Worm (Caenorhabditis elegans) whole organism, young adult: Measurements from ENCODE around the gene pals-20.

Experiments
- B0035.1 ChIP-seq: sonication (generic microtip); optimal IDR thresholded peaks from 2 replicates; lab custom pipeline; 2016; ENCODE audit warnings: missing genetic modification characterization, mild to moderate bottlenecking, missing compliant biosample characterization, missing genotype, missing genetic modification reagents
- D2030.7 ChIP-seq: fragments of 200-800 bp; sonication (Bioruptor generic); IDR thresholded peaks from 2 replicates; pipeline ENCODE4 v1.3.6; 2022; ENCODE audit warnings: missing genetic modification reagents, missing genetic modification characterization, missing compliant biosample characterization
- F33H1.4 ChIP-seq: fragments of 200-800 bp; sonication (Bioruptor generic); IDR thresholded peaks from 2 replicates; pipeline ENCODE4 v1.3.6; 2022; ENCODE audit warnings: missing genetic modification reagents, missing genetic modification characterization, missing compliant biosample characterization
- F52B5.7 ChIP-seq: sonication (generic microtip); optimal IDR thresholded peaks from 2 replicates; lab custom pipeline; 2016; ENCODE audit warnings: mild to moderate bottlenecking, missing genetic modification characterization, missing compliant biosample characterization
- K11D2.4 ChIP-seq: fragments of 200-800 bp; sonication (Bioruptor generic); IDR thresholded peaks from 2 replicates; pipeline ENCODE4 v1.3.6; 2022; ENCODE audit warnings: missing genetic modification reagents, missing genetic modification characterization, missing compliant biosample characterization
- K12H6.12 ChIP-seq: fragments of 200-800 bp; sonication (Bioruptor generic); optimal IDR thresholded peaks from 2 replicates; lab custom pipeline; 2018; ENCODE audit warnings: mild to moderate bottlenecking, missing genetic modification characterization, missing compliant biosample characterization
- T07F8.4 ChIP-seq: sonication (generic microtip); optimal IDR thresholded peaks from 2 replicates; lab custom pipeline; 2016; ENCODE audit warnings: mild to moderate bottlenecking, missing genetic modification characterization, moderate library complexity, missing compliant biosample characterization
- Y53F4B.3 ChIP-seq: fragments of 200-800 bp; sonication (Bioruptor generic); IDR thresholded peaks from 2 replicates; pipeline ENCODE4 v1.3.6; 2022; ENCODE audit warnings: missing genetic modification reagents, missing genetic modification characterization, missing compliant biosample characterization
- Y95B8A.8 ChIP-seq: fragments of 200-800 bp; sonication (Bioruptor generic); IDR thresholded peaks from 2 replicates; pipeline ENCODE4 v1.3.6; 2022; ENCODE audit warnings: missing genetic modification reagents, missing genetic modification characterization, missing compliant biosample characterization
- ama-1 ChIP-seq, 3 experiments: fragments of 150-350 bp in 1 of 3; sonication (generic microtip) in 2 of 3; optimal IDR thresholded peaks; 2 replicates each; lab custom pipeline; 2014 to 2018; ENCODE audit warnings: missing biosample characterization in 2 of 3, missing genetic modification characterization in 2 of 3, missing genetic modification reagents in 2 of 3
- atf-7 ChIP-seq: sonication (generic microtip); optimal IDR thresholded peaks from 2 replicates; lab custom pipeline; 2017; ENCODE audit warnings: mild to moderate bottlenecking, missing genetic modification characterization, missing compliant biosample characterization
- bed-1 ChIP-seq: fragments of 200-800 bp; sonication (Bioruptor generic); IDR thresholded peaks from 2 replicates; pipeline ENCODE4 v1.3.6; 2022; ENCODE audit warnings: missing genetic modification reagents, missing genetic modification characterization, missing compliant biosample characterization
- cebp-1 ChIP-seq, 2 experiments: fragments of 200-800 bp in 1 of 2; sonication (Bioruptor generic) in 1 of 2; sonication (generic microtip) in 1 of 2; IDR thresholded peaks in 1 of 2; optimal IDR thresholded peaks in 1 of 2; 2 replicates each; pipeline versions ENCODE4 v1.3.6 to Lab custom; 2017 to 2022; ENCODE audit warnings: missing compliant biosample characterization in 2 of 2, missing genetic modification characterization in 2 of 2, mild to moderate bottlenecking in 1 of 2, missing genetic modification reagents in 1 of 2, moderate library complexity in 1 of 2
- die-1 ChIP-seq: sonication (generic microtip); optimal IDR thresholded peaks from 2 replicates; lab custom pipeline; 2016; ENCODE audit warnings: missing genotype, mild to moderate bottlenecking, missing genetic modification characterization, missing compliant biosample characterization
- dox-1 ChIP-seq: fragments of 200-800 bp; sonication (Bioruptor generic); IDR thresholded peaks from 2 replicates; pipeline ENCODE4 v1.3.6; 2022; ENCODE audit warnings: missing genetic modification reagents, missing genetic modification characterization, missing compliant biosample characterization
- dpff-1 ChIP-seq: sonication (generic microtip); optimal IDR thresholded peaks from 2 replicates; lab custom pipeline; 2017; ENCODE audit warnings: mild to moderate bottlenecking, missing genetic modification characterization, missing compliant biosample characterization
- dpl-1 ChIP-seq: fragments of 150-350 bp; optimal IDR thresholded peaks from 2 replicates; lab custom pipeline; 2014; ENCODE audit warnings: missing biosample characterization, missing genetic modification reagents, missing genetic modification characterization
- efl-1 ChIP-seq: fragments of 150-350 bp; optimal IDR thresholded peaks from 2 replicates; lab custom pipeline; 2014; ENCODE audit warnings: missing biosample characterization, missing genetic modification reagents, missing genetic modification characterization
- egl-44 ChIP-seq: fragments of 200-800 bp; sonication (Bioruptor generic); IDR thresholded peaks from 2 replicates; pipeline ENCODE4 v1.3.6; 2022; ENCODE audit warnings: missing genetic modification reagents, missing genetic modification characterization, missing compliant biosample characterization
- hlh-12 ChIP-seq: sonication (generic microtip); optimal IDR thresholded peaks from 2 replicates; lab custom pipeline; 2016; ENCODE audit warnings: missing genetic modification characterization, missing compliant biosample characterization
- hlh-26 ChIP-seq: fragments of 200-800 bp; sonication (Bioruptor generic); conservative IDR thresholded peaks from 2 replicates; pipeline ENCODE4 v1.3.6; 2022; ENCODE audit warnings: missing genetic modification reagents, missing genetic modification characterization, missing compliant biosample characterization
- hmg-20 ChIP-seq: fragments of 200-800 bp; sonication (Bioruptor generic); IDR thresholded peaks from 2 replicates; pipeline ENCODE4 v1.3.6; 2022; ENCODE audit warnings: missing genetic modification reagents, missing genetic modification characterization, missing compliant biosample characterization
- hrde-1 ChIP-seq: sonication (generic microtip); optimal IDR thresholded peaks from 2 replicates; lab custom pipeline; 2016; ENCODE audit warnings: missing genetic modification characterization, mild to moderate bottlenecking, missing compliant biosample characterization, moderate library complexity, missing genotype, missing genetic modification reagents, borderline replicate concordance
- hsf-1 ChIP-seq: fragments of 200-800 bp; sonication (Bioruptor generic); IDR thresholded peaks from 2 replicates; pipeline ENCODE4 v1.3.6; 2022; ENCODE audit warnings: missing genetic modification reagents, missing genetic modification characterization, missing compliant biosample characterization
- lag-1 ChIP-seq: fragments of 200-800 bp; sonication (Bioruptor generic); IDR thresholded peaks from 2 replicates; pipeline ENCODE4 v1.3.6; 2022; ENCODE audit warnings: missing genetic modification reagents, missing genetic modification characterization, missing compliant biosample characterization
- let-526 ChIP-seq: fragments of 200-800 bp; sonication (Bioruptor generic); IDR thresholded peaks from 2 replicates; pipeline ENCODE4 v1.3.6; 2022; ENCODE audit warnings: missing genetic modification reagents, missing genetic modification characterization, missing compliant biosample characterization
- lin-40 ChIP-seq: sonication (generic microtip); optimal IDR thresholded peaks from 2 replicates; lab custom pipeline; 2016; ENCODE audit warnings: missing genetic modification characterization, mild to moderate bottlenecking, missing compliant biosample characterization, missing genotype, missing genetic modification reagents
- lin-54 ChIP-seq: fragments of 200-800 bp; sonication (Bioruptor generic); optimal IDR thresholded peaks from 2 replicates; lab custom pipeline; 2018; ENCODE audit warnings: mild to moderate bottlenecking, missing genetic modification characterization, missing compliant biosample characterization
- lir-1 ChIP-seq: fragments of 200-800 bp; sonication (Bioruptor generic); conservative IDR thresholded peaks from 2 replicates; pipeline ENCODE4 v1.3.6; 2022; ENCODE audit warnings: missing genetic modification reagents, missing genetic modification characterization, missing compliant biosample characterization
- madf-10 ChIP-seq: sonication (generic microtip); optimal IDR thresholded peaks from 2 replicates; lab custom pipeline; 2016; ENCODE audit warnings: mild to moderate bottlenecking, missing genetic modification characterization, missing compliant biosample characterization
- mxl-1 ChIP-seq: sonication (generic microtip); optimal IDR thresholded peaks from 2 replicates; lab custom pipeline; 2016; ENCODE audit warnings: missing genetic modification characterization, missing compliant biosample characterization
- nfya-1 ChIP-seq: sonication (generic microtip); optimal IDR thresholded peaks from 2 replicates; lab custom pipeline; 2017; ENCODE audit warnings: antibody characterized with exemption, missing compliant biosample characterization, missing genetic modification characterization, borderline replicate concordance; ENCODE audit not compliant: insufficient read depth
- nfyb-1 ChIP-seq: fragments of 200-800 bp; sonication (Bioruptor generic); IDR thresholded peaks from 2 replicates; pipeline ENCODE4 v1.3.6; 2022; ENCODE audit warnings: missing genetic modification reagents, missing genetic modification characterization, missing compliant biosample characterization
- nhr-27 ChIP-seq: fragments of 200-800 bp; sonication (Bioruptor generic); optimal IDR thresholded peaks from 2 replicates; lab custom pipeline; 2018; ENCODE audit warnings: mild to moderate bottlenecking, missing genetic modification characterization, moderate library complexity, missing compliant biosample characterization
- nhr-80 ChIP-seq: sonication (generic microtip); optimal IDR thresholded peaks from 2 replicates; lab custom pipeline; 2016; ENCODE audit warnings: missing genetic modification characterization, missing compliant biosample characterization
- nhr-90 ChIP-seq: sonication (generic microtip); optimal IDR thresholded peaks from 2 replicates; lab custom pipeline; 2016; ENCODE audit warnings: missing genotype, mild to moderate bottlenecking, missing genetic modification characterization, missing compliant biosample characterization
- snpc-3.4 ChIP-seq: sonication (generic microtip); optimal IDR thresholded peaks from 2 replicates; lab custom pipeline; 2017; ENCODE audit warnings: missing genetic modification characterization, mild to moderate bottlenecking, missing compliant biosample characterization, antibody characterized with exemption, moderate library complexity, missing genotype, missing genetic modification reagents
- snpc-4 ChIP-seq, 5 experiments: fragments of 150-350 bp in 1 of 5; sonication (generic microtip) in 4 of 5; optimal IDR thresholded peaks; 2 replicates each; lab custom pipeline; 2014 to 2018; ENCODE audit warnings: missing genetic modification characterization in 5 of 5, missing biosample characterization in 3 of 5, antibody characterized with exemption in 2 of 5, mild to moderate bottlenecking in 2 of 5, missing compliant biosample characterization in 2 of 5, missing genotype in 2 of 5, moderate library complexity in 2 of 5, missing genetic modification reagents in 1 of 5
- somi-1 ChIP-seq: fragments of 200-800 bp; sonication (Bioruptor generic); optimal IDR thresholded peaks from 2 replicates; lab custom pipeline; 2018; ENCODE audit warnings: mild to moderate bottlenecking, missing genetic modification characterization, missing compliant biosample characterization
- sptf-2 ChIP-seq: fragments of 200-800 bp; sonication (Bioruptor generic); optimal IDR thresholded peaks from 2 replicates; lab custom pipeline; 2018; ENCODE audit warnings: mild to moderate bottlenecking, missing genetic modification characterization, missing compliant biosample characterization
- tbp1 ChIP-seq: fragments of 200-800 bp; sonication (Bioruptor generic); optimal IDR thresholded peaks from 2 replicates; lab custom pipeline; 2018; ENCODE audit warnings: mild to moderate bottlenecking, missing genetic modification characterization, missing compliant biosample characterization
- unc-130 ChIP-seq: sonication (generic microtip); optimal IDR thresholded peaks from 2 replicates; lab custom pipeline; 2016; ENCODE audit warnings: missing genetic modification reagents, missing genetic modification characterization, missing compliant biosample characterization
- unc-62 ChIP-seq: fragments of 150-350 bp; optimal IDR thresholded peaks from 2 replicates; lab custom pipeline; 2014; ENCODE audit warnings: missing biosample characterization, missing genetic modification reagents, missing genetic modification characterization
- zim-3 ChIP-seq: sonication (generic microtip); optimal IDR thresholded peaks from 2 replicates; lab custom pipeline; 2017; ENCODE audit warnings: mild to moderate bottlenecking, missing genetic modification characterization, moderate library complexity, missing compliant biosample characterization
- ztf-18 ChIP-seq: sonication (generic microtip); optimal IDR thresholded peaks from 2 replicates; lab custom pipeline; 2016; ENCODE audit warnings: missing genotype, mild to moderate bottlenecking, missing genetic modification characterization, missing compliant biosample characterization
- ztf-26 ChIP-seq: sonication (generic microtip); optimal IDR thresholded peaks from 2 replicates; lab custom pipeline; 2017; ENCODE audit warnings: missing genetic modification characterization, missing compliant biosample characterization
- ztf-6 ChIP-seq: fragments of 200-800 bp; sonication (Bioruptor generic); IDR thresholded peaks from 2 replicates; pipeline ENCODE4 v1.3.6; 2022; ENCODE audit warnings: missing genetic modification reagents, missing genetic modification characterization, missing compliant biosample characterization

The pals-20 gene

DNA sequence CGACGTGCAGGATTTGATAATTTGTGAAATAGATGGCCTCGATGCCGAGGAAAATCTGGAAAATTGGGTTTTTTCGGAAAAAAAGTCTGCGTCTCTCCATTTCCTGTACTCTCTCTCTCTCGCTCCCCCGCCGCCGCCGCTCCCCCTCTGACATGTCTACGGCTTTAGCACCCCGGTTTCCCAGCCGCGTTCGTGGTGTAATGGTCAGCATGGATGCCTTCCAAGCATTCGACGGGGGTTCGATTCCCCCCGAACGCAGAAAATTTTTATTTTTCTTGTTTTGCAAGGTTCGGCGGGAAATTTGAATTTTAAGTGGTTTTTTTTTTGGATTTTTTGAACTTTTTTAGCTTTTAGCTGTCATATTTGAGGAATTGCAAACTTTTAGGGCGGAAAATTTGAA lies 36.2 kb upstream of the pals-20 start (continued):
- TF ChIP-seq somi-1 (GFP tag; lab: Kevin White, UChicago) (no peak), ama-1 (optimal IDR thresholded peaks at IDR 0.05; lab: Kevin White, UChicago) (no peak), ama-1 (GFP tag; optimal IDR thresholded peaks at IDR 0.05; lab: Kevin White, UChicago) (peak in 1 of 2 experiments; percentile 90), hsf-1 (GFP tag; lab: Robert Waterston, UW) (no peak), die-1 (tag; lab: Kevin White, UChicago) (peak; percentile 74), B0035.1 (tag; lab: Kevin White, UChicago) (no peak), zim-3 (tag; lab: Kevin White, UChicago) (no peak), F52B5.7 (tag; lab: Kevin White, UChicago) (peak; percentile 32), Y95B8A.8 (GFP tag; lab: Robert Waterston, UW) (0 out of 2 replicates have a peak, but pooled peaks have one; percentile 33), let-526 (GFP tag; lab: Robert Waterston, UW) (peak; percentile 35; the same call in 1 of the 2 replicates), K11D2.4 (peak; percentile 67), ztf-18 (peak; percentile 62), efl-1 (GFP tag; lab: Kevin White, UChicago) (peak; percentile 16), F33H1.4 (GFP tag; lab: Robert Waterston, UW) (peak; percentile 58), madf-10 (tag; lab: Kevin White, UChicago) (peak; percentile 54), nhr-80 (tag; lab: Kevin White, UChicago) (peak; percentile 18), bed-1 (GFP tag; lab: Robert Waterston, UW) (0 out of 2 replicates have a peak, but pooled peaks have one; percentile 36), hrde-1 (tag; lab: Kevin White, UChicago) (peak; percentile 73), T07F8.4 (tag; lab: Kevin White, UChicago) (peak; percentile 32), snpc-3.4 (tag; lab: Kevin White, UChicago) (peak; percentile 33), nhr-27 (tag; lab: Kevin White, UChicago) (peak; percentile 31), ztf-6 (GFP tag; lab: Robert Waterston, UW) (0 out of 2 replicates have a peak, but pooled peaks have one; percentile 46), dpl-1 (GFP tag; lab: Kevin White, UChicago) (peak; percentile 38), nfyb-1 (GFP tag; lab: Robert Waterston, UW) (peak; percentile 84), lir-1 (GFP tag; lab: Robert Waterston, UW) (peak; percentile 69), lag-1 (GFP tag; lab: Robert Waterston, UW) (no peak), lin-54 (peak; percentile 78), tbp1 (GFP tag; lab: Kevin White, UChicago) (peak; percentile 99), dpff-1 (tag; lab: Kevin White, UChicago) (no peak), hmg-20 (peak; percentile 73; the same call in 1 of the 2 replicates), dox-1 (GFP tag; lab: Robert Waterston, UW) (peak; percentile 77; the same call in 1 of the 2 replicates), sptf-2 (GFP tag; lab: Kevin White, UChicago) (no peak), hlh-26 (no peak), K12H6.12 (tag; lab: Kevin White, UChicago) (peak; percentile 58), nfya-1 (tag; lab: Kevin White, UChicago) (no peak), nhr-90 (tag; lab: Kevin White, UChicago) (peak; percentile 78), Y53F4B.3 (GFP tag; lab: Robert Waterston, UW) (peak; percentile 48; the same call in 1 of the 2 replicates), lin-40 (tag; lab: Kevin White, UChicago) (peak; percentile 61), hlh-12 (tag; lab: Kevin White, UChicago) (no peak), egl-44 (GFP tag; lab: Robert Waterston, UW) (peak; percentile 80; the same call in 1 of the 2 replicates), atf-7 (tag; lab: Kevin White, UChicago) (peak; percentile 65), D2030.7 (peak; percentile 82), ztf-26 (peak; percentile 67), unc-130 (GFP tag; lab: Kevin White, UChicago) (no peak), snpc-4 (GFP tag; optimal IDR thresholded peaks at IDR 0.05; lab: Kevin White, UChicago) (no peak), snpc-4 (tag; optimal IDR thresholded peaks at IDR 0.05; lab: Kevin White, UChicago) (peak in 3 of 4 experiments; percentile 9 to 32 (median 31)), cebp-1 (GFP tag; IDR thresholded peaks at IDR 0.05; lab: Robert Waterston, UW) (peak; percentile 39; the same call in 1 of the 2 replicates), cebp-1 (tag; optimal IDR thresholded peaks at IDR 0.05; lab: Kevin White, UChicago) (peak; percentile 74), unc-62 (GFP tag; lab: Kevin White, UChicago) (no peak), mxl-1 (tag; lab: Kevin White, UChicago) (peak; percentile 24)
